Worm (Caenorhabditis elegans) whole organism, L2 larva: ENCODE results near the gene timp-1.

Experiments
- C34F6.9 ChIP-seq: fragments of 150-350 bp; optimal IDR thresholded peaks from 2 replicates; lab custom pipeline; 2014; ENCODE audit warnings: missing biosample characterization, missing genetic modification characterization
- F13H6.1 ChIP-seq: sonication (generic microtip); optimal IDR thresholded peaks from 2 replicates; lab custom pipeline; 2016; ENCODE audit warnings: missing genetic modification characterization, missing compliant biosample characterization
- R02D3.7 ChIP-seq: fragments of 150-350 bp; optimal IDR thresholded peaks from 2 replicates; lab custom pipeline; 2014; ENCODE audit warnings: missing biosample characterization, missing genetic modification characterization
- Y55F3AM.14 ChIP-seq: fragments of 200-800 bp; sonication (Bioruptor generic); optimal IDR thresholded peaks from 2 replicates; lab custom pipeline; 2018; ENCODE audit warnings: mild to moderate bottlenecking, missing genetic modification characterization, missing compliant biosample characterization
- ZK546.5 ChIP-seq: sonication (generic microtip); optimal IDR thresholded peaks from 2 replicates; lab custom pipeline; 2017; ENCODE audit warnings: missing biosample characterization, missing genetic modification characterization
- alr-1 ChIP-seq: fragments of 150-350 bp; optimal IDR thresholded peaks from 2 replicates; lab custom pipeline; 2014; ENCODE audit warnings: missing biosample characterization, missing genetic modification characterization
- ama-1 ChIP-seq: fragments of 150-350 bp; optimal IDR thresholded peaks from 2 replicates; lab custom pipeline; 2018; ENCODE audit warnings: inconsistent platforms
- blmp-1 ChIP-seq: sonication (generic microtip); optimal IDR thresholded peaks from 2 replicates; lab custom pipeline; 2017; ENCODE audit warnings: missing genetic modification characterization, mild to moderate bottlenecking, missing compliant biosample characterization, antibody characterized with exemption, moderate library complexity; ENCODE audit not compliant: insufficient read depth
- ceh-16 ChIP-seq: fragments of 150-350 bp; optimal IDR thresholded peaks from 2 replicates; lab custom pipeline; 2014; ENCODE audit warnings: missing biosample characterization, missing genetic modification characterization
- ceh-82 ChIP-seq: fragments of 150-350 bp; optimal IDR thresholded peaks from 2 replicates; lab custom pipeline; 2014; ENCODE audit warnings: missing biosample characterization, missing genetic modification characterization
- egl-27 ChIP-seq: sonication (generic microtip); optimal IDR thresholded peaks from 3 replicates; lab custom pipeline; 2017; ENCODE audit warnings: missing biosample characterization, missing genetic modification reagents, missing genetic modification characterization
- elt-1 ChIP-seq: fragments of 150-350 bp; optimal IDR thresholded peaks from 2 replicates; lab custom pipeline; 2014; ENCODE audit warnings: missing biosample characterization, missing genetic modification characterization
- fos-1 ChIP-seq: fragments of 150-350 bp; optimal IDR thresholded peaks from 2 replicates; lab custom pipeline; 2014; ENCODE audit warnings: missing biosample characterization, missing genetic modification characterization
- gmeb-1 ChIP-seq: fragments of 150-350 bp; optimal IDR thresholded peaks from 2 replicates; lab custom pipeline; 2014; ENCODE audit warnings: missing biosample characterization, missing genetic modification characterization
- lsy-2 ChIP-seq, 2 experiments: fragments of 150-350 bp in 1 of 2; sonication (generic microtip) in 1 of 2; optimal IDR thresholded peaks; 2 replicates each; lab custom pipeline; 2014 to 2017; ENCODE audit warnings: missing biosample characterization in 2 of 2, missing genetic modification characterization in 2 of 2
- mab-5 ChIP-seq: fragments of 150-350 bp; optimal IDR thresholded peaks from 2 replicates; lab custom pipeline; 2014; ENCODE audit warnings: missing biosample characterization, missing genetic modification characterization
- nhr-11 ChIP-seq: fragments of 150-350 bp; optimal IDR thresholded peaks from 2 replicates; lab custom pipeline; 2014; ENCODE audit warnings: missing biosample characterization, missing genetic modification characterization
- nhr-12 ChIP-seq: fragments of 150-350 bp; optimal IDR thresholded peaks from 2 replicates; lab custom pipeline; 2014; ENCODE audit warnings: missing biosample characterization, missing genetic modification characterization
- nhr-21 ChIP-seq: fragments of 150-350 bp; optimal IDR thresholded peaks from 2 replicates; lab custom pipeline; 2014; ENCODE audit warnings: missing biosample characterization, missing genetic modification characterization
- nhr-23 ChIP-seq: fragments of 150-350 bp; optimal IDR thresholded peaks from 2 replicates; lab custom pipeline; 2014; ENCODE audit warnings: missing biosample characterization, missing genetic modification reagents, missing genetic modification characterization
- nhr-237 ChIP-seq: fragments of 150-350 bp; optimal IDR thresholded peaks from 2 replicates; lab custom pipeline; 2014; ENCODE audit warnings: missing biosample characterization, missing genetic modification characterization
- nhr-25 ChIP-seq: fragments of 150-350 bp; sonication (generic microtip); optimal IDR thresholded peaks from 3 replicates; lab custom pipeline; 2014; ENCODE audit warnings: missing biosample characterization, missing genetic modification characterization
- nhr-77 ChIP-seq: fragments of 150-350 bp; optimal IDR thresholded peaks from 2 replicates; lab custom pipeline; 2014; ENCODE audit warnings: missing biosample characterization, missing genetic modification characterization
- peb-1 ChIP-seq: fragments of 150-350 bp; optimal IDR thresholded peaks from 2 replicates; lab custom pipeline; 2014; ENCODE audit warnings: missing biosample characterization, missing genetic modification characterization
- sem-4 ChIP-seq: fragments of 150-350 bp; optimal IDR thresholded peaks from 2 replicates; lab custom pipeline; 2014; ENCODE audit warnings: missing biosample characterization, missing genetic modification reagents, missing genetic modification characterization
- sma-3 ChIP-seq: sonication (generic microtip); optimal IDR thresholded peaks from 2 replicates; lab custom pipeline; 2016; ENCODE audit warnings: missing genetic modification reagents, missing genetic modification characterization, missing compliant biosample characterization
- sma-9 ChIP-seq, 2 experiments: fragments of 150-350 bp in 1 of 2; sonication (generic microtip) in 1 of 2; optimal IDR thresholded peaks; 2 replicates each; lab custom pipeline; 2014 to 2016; ENCODE audit warnings: missing genetic modification characterization in 2 of 2, mild to moderate bottlenecking in 1 of 2, missing biosample characterization in 1 of 2, missing compliant biosample characterization in 1 of 2, missing genetic modification reagents in 1 of 2, moderate library complexity in 1 of 2
- snpc-4 ChIP-seq: fragments of 150-350 bp; optimal IDR thresholded peaks from 2 replicates; lab custom pipeline; 2014; ENCODE audit warnings: missing biosample characterization, missing genetic modification characterization
- unc-55 ChIP-seq: fragments of 150-350 bp; sonication (generic microtip); optimal IDR thresholded peaks from 3 replicates; lab custom pipeline; 2014; ENCODE audit warnings: missing biosample characterization, missing genetic modification reagents, missing genetic modification characterization
- ztf-11 ChIP-seq: sonication (generic microtip); optimal IDR thresholded peaks from 2 replicates; lab custom pipeline; 2017; ENCODE audit warnings: missing biosample characterization, missing genetic modification characterization
- ztf-4 ChIP-seq: fragments of 150-350 bp; optimal IDR thresholded peaks from 2 replicates; lab custom pipeline; 2014; ENCODE audit warnings: missing biosample characterization, missing genetic modification characterization

Gene timp-1

DNA sequence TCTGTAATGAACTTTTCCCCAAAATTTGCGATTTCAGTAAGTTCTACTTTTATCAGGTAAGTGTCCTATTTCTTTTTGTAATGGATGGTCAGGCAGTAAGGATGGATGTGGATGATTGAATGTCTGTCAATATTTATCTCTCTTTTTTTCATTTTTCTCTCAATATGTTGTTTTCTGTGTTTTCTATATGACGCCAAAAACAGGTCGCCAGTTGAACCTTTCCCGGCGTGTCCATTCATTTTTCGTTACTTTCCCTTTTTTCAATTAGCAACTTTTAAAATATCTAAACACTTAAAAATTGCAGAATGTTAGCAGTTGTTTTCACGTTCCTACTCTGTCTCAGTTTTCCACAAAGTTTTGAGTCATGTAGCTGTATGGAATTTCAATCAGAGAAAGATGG lies at the start of gene timp-1:
timp-1 (plus strand) TSS at position 305 of the 400 bp plus-strand sequence.
- TF ChIP-seq blmp-1, result peak; percentile 66
- TF ChIP-seq alr-1 (tag; lab: Kevin White, UChicago), result no peak

DNA sequence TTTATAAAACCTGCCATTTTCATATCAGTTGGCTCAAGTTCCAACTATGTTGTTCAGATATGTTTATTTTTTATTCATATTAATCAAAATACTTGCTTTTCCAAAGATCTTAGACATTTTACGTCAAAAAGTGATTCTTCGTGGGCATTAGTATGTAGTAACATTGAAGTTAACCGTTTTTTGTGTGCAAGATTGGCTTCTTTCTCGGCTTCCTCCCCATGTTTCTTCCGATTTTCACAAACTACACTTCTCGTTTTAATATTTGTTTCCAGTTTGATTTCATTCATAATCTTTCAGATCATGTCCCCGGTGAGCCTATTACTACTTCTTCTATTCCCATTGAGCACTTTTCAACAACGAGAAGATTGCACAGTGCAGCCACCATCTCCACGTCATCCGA lies 49.6 kb upstream of the timp-1 start, which contains the start of gene sul-2:
sul-2 (plus strand) TSS at position 301 of the 400 bp plus-strand sequence.
- TF ChIP-seq Y55F3AM.14 (GFP tag; lab: Kevin White, UChicago) (no peak), elt-1 (tag; lab: Kevin White, UChicago) (no peak), gmeb-1 (tag; lab: Kevin White, UChicago) (no peak), nhr-11 (no peak), ztf-11 (tag; lab: Kevin White, UChicago) (no peak)

DNA sequence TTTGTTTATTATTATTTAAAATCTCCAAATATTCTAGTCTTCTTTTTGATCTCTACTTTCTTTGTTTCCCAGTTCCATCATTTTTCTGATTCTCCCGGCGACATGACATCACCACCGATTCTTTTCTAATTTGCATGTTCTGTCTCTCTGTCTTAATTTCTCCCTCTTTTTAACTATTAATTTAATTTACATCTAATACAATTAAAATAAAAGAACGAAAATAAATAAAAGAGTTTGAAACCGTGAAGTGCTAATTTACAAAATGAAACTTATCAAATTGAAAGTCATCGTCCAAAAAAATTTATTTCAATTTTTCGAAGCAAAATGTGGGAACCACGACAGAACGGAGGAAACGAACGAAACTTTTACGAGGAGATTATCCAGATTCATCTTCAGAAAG lies 47.4 kb upstream of the timp-1 start, which contains the start of gene F20D6.6:
F20D6.6 (plus strand) TSS at position 301 of the 400 bp plus-strand sequence.
- TF ChIP-seq ceh-16 (tag; lab: Kevin White, UChicago), result no peak
- no peak for TF ChIP-seq alr-1 (tag; lab: Kevin White, UChicago)
- no peak for TF ChIP-seq mab-5
- no peak for TF ChIP-seq fos-1 (tag; lab: Kevin White, UChicago)
- no peak for TF ChIP-seq ztf-4 (tag; lab: Kevin White, UChicago)
- no peak for TF ChIP-seq R02D3.7 (tag; lab: Kevin White, UChicago)
- no peak for TF ChIP-seq nhr-77

DNA sequence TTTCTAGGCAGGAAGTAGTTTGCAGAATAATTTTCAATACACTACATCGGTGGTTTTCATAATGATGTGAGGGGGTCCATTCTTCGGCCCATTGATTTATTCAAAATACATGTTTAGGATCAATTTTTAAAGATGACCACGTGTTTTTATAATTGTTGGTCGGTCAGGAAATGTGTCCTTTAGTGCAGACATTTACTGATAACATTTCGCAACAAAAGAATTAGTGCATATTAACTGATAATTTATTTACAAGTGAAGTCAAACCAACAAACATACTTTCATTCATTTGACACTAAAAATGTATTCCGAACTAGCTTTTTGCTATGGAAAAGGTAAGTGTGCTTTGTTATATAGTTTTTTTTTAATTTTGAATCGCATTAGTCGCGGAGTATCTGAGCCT lies 45.3 kb upstream of the timp-1 start, which contains the start of gene F20D6.5:
F20D6.5 (plus strand) TSS at position 259 of the 400 bp plus-strand sequence.
- TF ChIP-seq sma-9 (GFP tag; optimal IDR thresholded peaks at IDR 0.05; lab: Kevin White, UChicago) (peak; percentile 64), sma-9 (tag; optimal IDR thresholded peaks at IDR 0.05; lab: Kevin White, UChicago) (no peak), fos-1 (tag; lab: Kevin White, UChicago) (peak; percentile 18), ceh-82 (no peak)

DNA sequence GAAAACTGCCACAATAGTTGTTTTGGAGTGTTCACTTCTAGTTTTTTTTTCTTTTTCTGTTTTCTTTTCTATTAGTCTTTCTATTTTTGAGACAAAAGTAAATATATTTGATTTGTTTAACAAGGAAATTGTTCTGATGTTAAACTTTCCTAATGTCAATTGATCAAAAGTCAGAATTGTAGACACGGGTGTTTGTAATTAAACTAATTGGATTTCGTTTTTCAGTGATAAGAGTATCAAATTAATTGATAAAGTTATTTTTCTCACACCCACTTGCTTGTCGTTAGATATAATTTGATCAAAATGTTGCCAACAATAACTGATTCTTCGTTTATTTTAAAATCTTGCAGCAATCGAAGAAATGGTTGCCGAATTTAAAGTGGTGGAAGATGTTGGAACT lies 43.8 kb upstream of the timp-1 start:
- TF ChIP-seq peb-1 (tag; lab: Kevin White, UChicago) (no peak), blmp-1 (no peak), sem-4 (tag; lab: Kevin White, UChicago) (no peak), nhr-12 (no peak), ama-1 (no peak), nhr-21 (tag; lab: Kevin White, UChicago) (no peak)

DNA sequence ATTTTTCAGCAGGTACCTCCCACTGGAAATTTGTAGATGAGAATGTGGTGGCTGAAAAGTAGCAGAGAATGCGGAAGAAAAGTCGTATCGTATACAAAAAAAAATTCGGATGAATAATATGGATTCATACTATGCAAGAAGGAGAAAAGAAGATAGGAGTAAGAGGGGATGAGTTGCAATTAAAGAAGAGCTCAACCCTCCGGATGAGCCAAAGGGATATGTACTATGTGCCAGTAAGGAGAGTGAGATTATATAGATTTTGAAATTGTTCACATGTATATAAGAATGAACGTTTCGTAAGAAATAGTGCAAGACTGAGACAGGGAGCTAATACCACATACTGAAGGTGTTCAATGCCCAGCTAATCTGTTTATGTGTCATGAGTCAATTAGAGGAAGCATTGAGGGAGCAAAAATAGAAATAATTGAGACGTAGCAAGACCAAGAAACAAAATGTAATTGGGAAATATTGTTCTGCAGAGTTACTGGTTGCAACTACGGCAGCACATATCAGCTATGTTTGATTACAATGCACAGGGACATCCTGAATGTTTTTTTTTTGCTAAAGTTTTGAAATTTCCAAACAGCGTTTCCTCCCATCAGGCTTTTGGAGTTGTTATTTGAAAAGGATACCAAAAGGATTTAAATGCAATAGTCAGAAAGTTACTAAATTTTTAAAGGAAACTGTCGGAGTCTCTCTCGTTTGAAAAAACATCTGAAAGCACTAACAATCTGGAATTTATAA lies 38.6 kb upstream of the timp-1 start, which contains the start of gene F20D6.8:
F20D6.8 (minus strand) TSS at position 51 of the 744 bp plus-strand sequence.
- TF ChIP-seq Y55F3AM.14 (GFP tag; lab: Kevin White, UChicago), result no peak
- no peak for TF ChIP-seq snpc-4 (tag; lab: Kevin White, UChicago)
- no peak for TF ChIP-seq R02D3.7 (tag; lab: Kevin White, UChicago)
- TF ChIP-seq sma-3 (GFP tag; lab: Kevin White, UChicago), result no peak
- TF ChIP-seq nhr-21 (tag; lab: Kevin White, UChicago), result no peak
- TF ChIP-seq lsy-2 (tag; optimal IDR thresholded peaks at IDR 0.05; lab: Kevin White, UChicago), result no peak
- no peak for TF ChIP-seq ZK546.5 (tag; lab: Kevin White, UChicago)
- no peak for TF ChIP-seq egl-27 (tag; lab: Kevin White, UChicago)
- TF ChIP-seq ztf-11 (tag; lab: Kevin White, UChicago), result no peak
- no peak for TF ChIP-seq nhr-25
- TF ChIP-seq nhr-237 (tag; lab: Kevin White, UChicago), result no peak
- no peak for TF ChIP-seq mab-5
- TF ChIP-seq sem-4 (tag; lab: Kevin White, UChicago), result no peak

DNA sequence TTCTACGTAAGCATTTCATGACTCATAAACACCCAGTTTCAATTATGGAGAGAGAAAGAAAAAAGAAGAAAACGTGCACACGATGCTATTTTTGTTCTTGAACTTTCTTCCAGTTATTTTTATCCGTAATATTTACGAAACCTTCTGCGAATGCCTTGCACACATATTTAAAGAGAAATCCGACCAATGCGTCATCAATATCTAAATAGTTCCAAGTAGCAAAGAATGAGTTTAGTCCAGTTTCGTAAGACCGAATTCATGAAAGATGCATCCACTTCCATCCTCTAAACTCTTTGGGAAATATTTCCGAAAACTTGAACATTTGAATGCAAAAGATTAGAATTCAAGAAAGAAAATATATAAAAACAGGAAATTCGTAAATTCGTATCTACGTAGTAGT lies 37.9 kb upstream of the timp-1 start:
- TF ChIP-seq nhr-23 (tag; lab: Kevin White, UChicago), result no peak
- TF ChIP-seq F13H6.1 (tag; lab: Kevin White, UChicago), result no peak
- peak; percentile 56 for TF ChIP-seq unc-55
- no peak for TF ChIP-seq C34F6.9 (tag; lab: Kevin White, UChicago)
